Worm (Caenorhabditis elegans) whole organism, late embryonic: ENCODE results near the gene srd-19.

Source experiments
- C38D4.7 ChIP-seq: fragments of 200-800 bp; sonication (Bioruptor generic); optimal IDR thresholded peaks from 2 replicates; lab custom pipeline; 2018; ENCODE audit warnings: mild to moderate bottlenecking, missing genetic modification characterization, moderate library complexity, missing compliant biosample characterization
- K09A11.1 ChIP-seq: sonication (generic microtip); optimal IDR thresholded peaks from 2 replicates; lab custom pipeline; 2017; ENCODE audit warnings: antibody characterized with exemption, mild to moderate bottlenecking, missing genetic modification characterization, missing compliant biosample characterization; ENCODE audit not compliant: insufficient read depth
- ahr-1 ChIP-seq: sonication (generic microtip); optimal IDR thresholded peaks from 2 replicates; lab custom pipeline; 2016; ENCODE audit warnings: missing genetic modification characterization, missing compliant biosample characterization
- ceh-14 ChIP-seq: sonication (generic microtip); optimal IDR thresholded peaks from 2 replicates; lab custom pipeline; 2016; ENCODE audit warnings: missing genotype, missing genetic modification characterization, missing compliant biosample characterization
- ceh-30 ChIP-seq: fragments of 150-350 bp; optimal IDR thresholded peaks from 2 replicates; lab custom pipeline; 2014; ENCODE audit warnings: missing biosample characterization, missing genetic modification characterization
- ceh-31 ChIP-seq: sonication (generic microtip); optimal IDR thresholded peaks from 2 replicates; lab custom pipeline; 2016; ENCODE audit warnings: missing genetic modification characterization, missing compliant biosample characterization
- ceh-34 ChIP-seq: sonication (generic microtip); optimal IDR thresholded peaks from 2 replicates; lab custom pipeline; 2016; ENCODE audit warnings: mild to moderate bottlenecking, missing genetic modification characterization, missing compliant biosample characterization
- ceh-48 ChIP-seq: sonication (generic microtip); optimal IDR thresholded peaks from 2 replicates; lab custom pipeline; 2016; ENCODE audit warnings: missing genetic modification characterization, inconsistent platforms, missing compliant biosample characterization
- ceh-9 ChIP-seq: sonication (generic microtip); optimal IDR thresholded peaks from 2 replicates; lab custom pipeline; 2016; ENCODE audit warnings: mild to moderate bottlenecking, missing genetic modification characterization, inconsistent platforms, missing compliant biosample characterization
- dve-1 ChIP-seq: sonication (generic microtip); optimal IDR thresholded peaks from 2 replicates; lab custom pipeline; 2017; ENCODE audit warnings: antibody characterized with exemption, mild to moderate bottlenecking, missing genetic modification characterization, missing compliant biosample characterization
- elt-2 ChIP-seq: sonication (generic microtip); optimal IDR thresholded peaks from 2 replicates; lab custom pipeline; 2016; ENCODE audit warnings: missing genetic modification reagents, missing genetic modification characterization, missing compliant biosample characterization
- elt-4 ChIP-seq: sonication (generic microtip); optimal IDR thresholded peaks from 2 replicates; lab custom pipeline; 2016; ENCODE audit warnings: missing genetic modification characterization, missing compliant biosample characterization
- ets-4 ChIP-seq: sonication (generic microtip); optimal IDR thresholded peaks from 2 replicates; lab custom pipeline; 2016; ENCODE audit warnings: missing genetic modification characterization, missing compliant biosample characterization
- eyg-1 ChIP-seq: sonication (generic microtip); optimal IDR thresholded peaks from 2 replicates; lab custom pipeline; 2016; ENCODE audit warnings: missing genotype, missing genetic modification characterization, missing compliant biosample characterization
- fkh-10 ChIP-seq: fragments of 150-350 bp; optimal IDR thresholded peaks from 2 replicates; lab custom pipeline; 2014; ENCODE audit warnings: missing biosample characterization, missing genetic modification reagents, missing genetic modification characterization
- fkh-6 ChIP-seq: sonication (generic microtip); optimal IDR thresholded peaks from 2 replicates; lab custom pipeline; 2016; ENCODE audit warnings: missing genetic modification characterization, missing compliant biosample characterization
- hlh-15 ChIP-seq: sonication (generic microtip); optimal IDR thresholded peaks from 2 replicates; lab custom pipeline; 2016; ENCODE audit warnings: missing genetic modification characterization, missing compliant biosample characterization
- hlh-30 ChIP-seq: sonication (generic microtip); optimal IDR thresholded peaks from 2 replicates; lab custom pipeline; 2017; ENCODE audit warnings: antibody characterized with exemption, missing genetic modification characterization, missing compliant biosample characterization; ENCODE audit not compliant: insufficient read depth
- hlh-8 ChIP-seq: sonication (generic microtip); optimal IDR thresholded peaks from 2 replicates; lab custom pipeline; 2016; ENCODE audit warnings: missing genotype, missing genetic modification characterization, missing compliant biosample characterization
- lim-6 ChIP-seq: sonication (generic microtip); optimal IDR thresholded peaks from 2 replicates; lab custom pipeline; 2016; ENCODE audit warnings: missing genetic modification characterization, missing compliant biosample characterization
- nfya-1 ChIP-seq: sonication (generic microtip); optimal IDR thresholded peaks from 2 replicates; lab custom pipeline; 2017; ENCODE audit warnings: missing genetic modification characterization, mild to moderate bottlenecking, missing compliant biosample characterization, antibody characterized with exemption, moderate library complexity
- nhr-11 ChIP-seq: fragments of 150-350 bp; optimal IDR thresholded peaks from 2 replicates; lab custom pipeline; 2014; ENCODE audit warnings: missing biosample characterization, missing genetic modification characterization
- nhr-232 ChIP-seq: sonication (generic microtip); optimal IDR thresholded peaks from 2 replicates; lab custom pipeline; 2016; ENCODE audit warnings: missing genetic modification characterization, missing compliant biosample characterization
- npax-4 ChIP-seq: sonication (generic microtip); optimal IDR thresholded peaks from 2 replicates; lab custom pipeline; 2016; ENCODE audit warnings: missing genetic modification characterization, missing compliant biosample characterization
- odd-2 ChIP-seq: sonication (generic microtip); optimal IDR thresholded peaks from 2 replicates; lab custom pipeline; 2017; ENCODE audit warnings: antibody characterized with exemption, mild to moderate bottlenecking, missing genetic modification characterization, missing compliant biosample characterization
- pag-3 ChIP-seq: sonication (generic microtip); optimal IDR thresholded peaks from 2 replicates; lab custom pipeline; 2016; ENCODE audit warnings: missing compliant biosample characterization, missing genetic modification characterization, borderline replicate concordance
- pat-9 ChIP-seq: fragments of 200-800 bp; sonication (Bioruptor generic); optimal IDR thresholded peaks from 2 replicates; lab custom pipeline; 2018; ENCODE audit warnings: mild to moderate bottlenecking, missing genetic modification characterization, moderate library complexity, missing compliant biosample characterization
- pax-1 ChIP-seq: fragments of 150-350 bp; optimal IDR thresholded peaks from 2 replicates; lab custom pipeline; 2014; ENCODE audit warnings: missing biosample characterization, missing genetic modification characterization
- pha-4 ChIP-seq: fragments of 150-350 bp; optimal IDR thresholded peaks from 2 replicates; lab custom pipeline; 2018; ENCODE audit warnings: missing biosample characterization, missing genetic modification reagents, missing genetic modification characterization
- pros-1 ChIP-seq: fragments of 150-350 bp; optimal IDR thresholded peaks from 2 replicates; lab custom pipeline; 2014; ENCODE audit warnings: missing biosample characterization, missing genetic modification reagents, missing genetic modification characterization
- ref-2 ChIP-seq: sonication (generic microtip); optimal IDR thresholded peaks from 2 replicates; lab custom pipeline; 2016; ENCODE audit warnings: missing genetic modification characterization, missing compliant biosample characterization
- sox-2 ChIP-seq: fragments of 200-800 bp; sonication (Bioruptor generic); IDR thresholded peaks from 2 replicates; pipeline ENCODE4 v1.3.6; 2022; ENCODE audit warnings: missing genetic modification reagents, missing genetic modification characterization, missing compliant biosample characterization
- sox-4 ChIP-seq: sonication (generic microtip); optimal IDR thresholded peaks from 2 replicates; lab custom pipeline; 2017; ENCODE audit warnings: mild to moderate bottlenecking, missing genetic modification characterization, inconsistent platforms, missing compliant biosample characterization
- syd-9 ChIP-seq: sonication (generic microtip); optimal IDR thresholded peaks from 2 replicates; lab custom pipeline; 2016; ENCODE audit warnings: mild to moderate bottlenecking, missing genetic modification characterization, moderate library complexity, missing compliant biosample characterization
- tbx-2 ChIP-seq: sonication (generic microtip); optimal IDR thresholded peaks from 2 replicates; lab custom pipeline; 2016; ENCODE audit warnings: missing genetic modification characterization, missing compliant biosample characterization
- tbx-7 ChIP-seq: sonication (generic microtip); optimal IDR thresholded peaks from 2 replicates; lab custom pipeline; 2016; ENCODE audit warnings: missing genotype, missing genetic modification characterization, missing compliant biosample characterization
- ttx-3 ChIP-seq: sonication (generic microtip); optimal IDR thresholded peaks from 2 replicates; lab custom pipeline; 2016; ENCODE audit warnings: missing genetic modification reagents, missing genetic modification characterization, missing compliant biosample characterization
- unc-3 ChIP-seq, 2 experiments: fragments of 200-800 bp in 1 of 2; sonication (Bioruptor generic) in 1 of 2; sonication (generic microtip) in 1 of 2; conservative IDR thresholded peaks in 1 of 2; optimal IDR thresholded peaks in 1 of 2; 2 replicates each; pipeline versions ENCODE4 v1.3.6 to Lab custom; 2016 to 2022; ENCODE audit warnings: missing compliant biosample characterization in 2 of 2, missing genetic modification characterization in 2 of 2, missing genetic modification reagents in 1 of 2
- unc-42 ChIP-seq: sonication (generic microtip); optimal IDR thresholded peaks from 2 replicates; lab custom pipeline; 2016; ENCODE audit warnings: missing genotype, missing genetic modification characterization, missing compliant biosample characterization
- unc-55 ChIP-seq: sonication (generic microtip); optimal IDR thresholded peaks from 2 replicates; lab custom pipeline; 2017; ENCODE audit warnings: missing biosample characterization, missing genetic modification reagents, missing genetic modification characterization
- unc-86 ChIP-seq: sonication (generic microtip); optimal IDR thresholded peaks from 2 replicates; lab custom pipeline; 2016; ENCODE audit warnings: missing genetic modification characterization, missing compliant biosample characterization
- zip-5 ChIP-seq: sonication (generic microtip); optimal IDR thresholded peaks from 2 replicates; lab custom pipeline; 2016; ENCODE audit warnings: missing genetic modification characterization, missing compliant biosample characterization
- ztf-16 ChIP-seq: sonication (generic microtip); optimal IDR thresholded peaks from 2 replicates; lab custom pipeline; 2017; ENCODE audit warnings: missing genetic modification characterization, missing compliant biosample characterization

srd-19 gene

ce11 chrV:13428660-13429059 lies at the start of gene srd-19:
srd-19 (minus strand) TSS chrV:13428760.
- TF ChIP-seq ets-4 (tag; lab: Kevin White, UChicago) (no peak), ceh-48 (tag; lab: Kevin White, UChicago) (no peak), ceh-30 (tag; lab: Kevin White, UChicago) (no peak), pros-1 (tag; lab: Kevin White, UChicago) (no peak), nhr-11 (tag; lab: Kevin White, UChicago) (no peak), pag-3 (tag; lab: Kevin White, UChicago) (no peak), nfya-1 (tag; lab: Kevin White, UChicago) (no peak), tbx-7 (tag; lab: Kevin White, UChicago) (no peak), unc-3 (GFP tag; conservative IDR thresholded peaks at IDR 0.05; lab: Robert Waterston, UW) (no peak), unc-3 (tag; optimal IDR thresholded peaks at IDR 0.05; lab: Kevin White, UChicago) (no peak), ceh-34 (tag; lab: Kevin White, UChicago) (no peak), ztf-16 (tag; lab: Kevin White, UChicago) (no peak), ahr-1 (no peak), C38D4.7 (GFP tag; lab: Kevin White, UChicago) (no peak)

DNA sequence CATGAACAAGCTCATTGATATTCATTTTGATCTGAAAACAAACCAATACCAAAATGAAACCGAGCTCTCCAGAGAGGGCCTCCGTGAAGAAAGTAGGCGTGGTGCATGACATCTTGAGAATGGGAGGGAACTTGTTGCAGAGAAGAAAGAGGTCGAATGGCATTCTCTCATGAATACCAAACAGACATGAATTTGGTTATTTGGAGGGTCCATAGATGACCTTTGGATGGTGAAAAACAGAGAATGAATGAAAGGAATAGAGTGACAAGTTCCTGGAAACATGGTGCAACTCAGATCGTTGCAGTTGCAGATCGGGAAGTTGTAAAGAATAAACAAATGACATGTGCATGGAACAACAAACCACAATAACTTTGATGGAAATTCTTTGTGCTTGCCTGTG lies 47.8 kb upstream of the srd-19 start, which contains the start of gene T10G3.8:
TSS of gene T10G3.8 (minus strand) at position 101 of the 400 bp plus-strand sequence.
- TF ChIP-seq nhr-232 (tag; lab: Kevin White, UChicago) (no peak), sox-4 (no peak), ahr-1 (no peak), K09A11.1 (tag; lab: Kevin White, UChicago) (no peak), hlh-30 (no peak), ceh-31 (tag; lab: Kevin White, UChicago) (no peak), sox-2 (no peak), odd-2 (no peak), ceh-14 (no peak), ttx-3 (tag; lab: Kevin White, UChicago) (no peak), unc-3 (GFP tag; conservative IDR thresholded peaks at IDR 0.05; lab: Robert Waterston, UW) (no peak), unc-3 (tag; optimal IDR thresholded peaks at IDR 0.05; lab: Kevin White, UChicago) (no peak), npax-4 (tag; lab: Kevin White, UChicago) (no peak)

DNA sequence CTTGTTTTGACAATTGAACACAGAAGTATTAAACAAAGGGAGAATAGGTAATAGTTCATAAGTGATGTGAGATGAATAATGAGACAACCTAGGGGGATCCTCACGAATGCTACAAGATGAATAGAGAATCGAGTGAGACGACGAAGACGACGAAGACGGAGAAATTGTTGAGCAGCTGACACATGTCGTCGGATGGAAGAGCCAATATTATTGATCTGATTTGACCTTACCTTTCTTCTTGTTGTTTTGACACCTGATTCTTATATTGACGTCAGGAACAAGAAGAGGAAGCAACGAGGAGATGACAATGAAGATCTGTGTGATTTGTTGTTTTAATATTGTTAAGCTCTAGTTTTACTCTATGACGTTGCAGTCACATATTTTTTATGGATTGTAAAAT lies 44.9 kb upstream of the srd-19 start, which contains the start of gene T10G3.1:
TSS of gene T10G3.1 (minus strand) at position 213 of the 400 bp plus-strand sequence.
- TF ChIP-seq elt-4 (tag; lab: Kevin White, UChicago): no peak
- peak; percentile 76 for TF ChIP-seq unc-55 (GFP tag; lab: Kevin White, UChicago)
- TF ChIP-seq hlh-15 (tag; lab: Kevin White, UChicago): no peak
- no peak for TF ChIP-seq ceh-9 (tag; lab: Kevin White, UChicago)
- no peak for TF ChIP-seq fkh-10 (GFP tag; lab: Kevin White, UChicago)

DNA sequence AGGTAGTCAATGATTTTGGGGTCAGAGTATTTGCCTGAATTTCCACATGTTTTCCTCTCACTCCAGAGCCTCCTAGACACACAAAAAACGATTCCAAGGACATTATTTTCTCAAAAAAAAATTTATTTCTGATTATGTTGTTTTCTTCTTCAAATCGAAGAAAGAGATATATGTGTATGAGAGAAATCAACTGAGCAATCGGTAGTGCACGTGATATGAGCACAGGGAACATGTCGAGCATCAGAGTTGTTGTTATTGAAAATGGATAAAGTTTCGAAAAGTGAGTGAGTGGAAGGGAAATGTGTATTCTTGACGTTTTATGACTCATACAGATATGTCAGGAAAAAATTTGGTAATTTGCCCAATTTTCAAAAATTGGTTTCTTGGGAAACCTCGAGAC lies 43.5 kb upstream of the srd-19 start:
- TF ChIP-seq K09A11.1 (tag; lab: Kevin White, UChicago) (no peak), hlh-30 (no peak), pat-9 (no peak), syd-9 (no peak)

DNA sequence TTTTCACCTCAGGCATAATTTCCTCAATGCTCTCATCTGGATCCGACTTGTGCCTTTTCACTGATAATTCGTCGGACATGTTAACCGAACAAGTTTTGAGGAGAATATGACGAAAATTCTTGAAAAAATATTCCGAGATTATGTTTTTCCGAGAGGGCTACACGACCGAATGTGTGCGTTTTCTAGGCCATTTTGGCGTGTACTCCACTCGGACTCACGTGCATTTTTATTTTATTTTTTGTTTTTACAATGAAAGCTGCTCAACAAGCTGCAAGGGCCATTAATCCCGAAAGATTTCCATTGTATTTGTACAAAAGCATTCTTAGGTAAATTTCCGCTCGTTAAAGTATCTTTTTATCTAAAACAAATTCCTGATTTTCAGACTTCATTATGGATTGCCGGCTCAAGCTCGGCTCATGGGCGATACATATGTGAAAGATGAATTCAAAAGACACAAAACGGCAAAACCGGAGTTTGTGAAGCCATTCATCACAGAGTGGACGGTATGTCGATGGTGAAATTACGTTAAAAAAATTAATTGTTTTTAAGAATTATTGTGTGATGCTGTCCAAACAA lies 39.7 kb upstream of the srd-19 start, which contains the start of the genes F25H9.6 and F25H9.7:
TSS of gene F25H9.6 (minus strand) at position 172 of the 576 bp plus-strand sequence.
TSS of gene F25H9.7 (plus strand) at position 187 of the 576 bp plus-strand sequence.
- TF ChIP-seq fkh-6 (tag; lab: Kevin White, UChicago) (peak; percentile 76), ceh-34 (tag; lab: Kevin White, UChicago) (peak; percentile 62), unc-3 (GFP tag; conservative IDR thresholded peaks at IDR 0.05; lab: Robert Waterston, UW) (no peak), unc-3 (tag; optimal IDR thresholded peaks at IDR 0.05; lab: Kevin White, UChicago) (no peak), elt-2 (tag; lab: Kevin White, UChicago) (peak; percentile 64), zip-5 (tag; lab: Kevin White, UChicago) (peak; percentile 91), fkh-10 (GFP tag; lab: Kevin White, UChicago) (no peak), C38D4.7 (GFP tag; lab: Kevin White, UChicago) (no peak), unc-42 (tag; lab: Kevin White, UChicago) (peak; percentile 42), nfya-1 (tag; lab: Kevin White, UChicago) (peak; percentile 12), tbx-2 (tag; lab: Kevin White, UChicago) (peak; percentile 95), ets-4 (tag; lab: Kevin White, UChicago) (peak; percentile 96), hlh-30 (peak; percentile 68), eyg-1 (peak; percentile 56), ceh-9 (tag; lab: Kevin White, UChicago) (no peak), ref-2 (tag; lab: Kevin White, UChicago) (peak; percentile 94), pha-4 (tag; lab: Kevin White, UChicago) (no peak), hlh-8 (peak; percentile 92), lim-6 (tag; lab: Kevin White, UChicago) (peak; percentile 86), dve-1 (no peak), unc-86 (peak; percentile 54), pax-1 (tag; lab: Kevin White, UChicago) (no peak)
